Worm (Caenorhabditis elegans) whole organism, late embryonic: ENCODE measurements around the gene Y39A1A.31.

Experiments used
- K09A11.1 ChIP-seq: sonication (generic microtip); optimal IDR thresholded peaks from 2 replicates; lab custom pipeline; 2017; ENCODE audit warnings: antibody characterized with exemption, mild to moderate bottlenecking, missing genetic modification characterization, missing compliant biosample characterization; ENCODE audit not compliant: insufficient read depth
- ama-1 ChIP-seq: fragments of 150-350 bp; optimal IDR thresholded peaks from 2 replicates; lab custom pipeline; 2014
- ceh-24 ChIP-seq: sonication (generic microtip); optimal IDR thresholded peaks from 2 replicates; lab custom pipeline; 2016; ENCODE audit warnings: mild to moderate bottlenecking, missing genetic modification characterization, missing compliant biosample characterization
- che-1 ChIP-seq: sonication (generic microtip); optimal IDR thresholded peaks from 2 replicates; lab custom pipeline; 2016; ENCODE audit warnings: mild to moderate bottlenecking, missing genetic modification characterization, missing compliant biosample characterization
- elt-2 ChIP-seq: sonication (generic microtip); optimal IDR thresholded peaks from 2 replicates; lab custom pipeline; 2016; ENCODE audit warnings: missing genetic modification reagents, missing genetic modification characterization, missing compliant biosample characterization
- fkh-10 ChIP-seq: fragments of 150-350 bp; optimal IDR thresholded peaks from 2 replicates; lab custom pipeline; 2014; ENCODE audit warnings: missing biosample characterization, missing genetic modification reagents, missing genetic modification characterization
- gmeb-2 ChIP-seq: sonication (generic microtip); optimal IDR thresholded peaks from 2 replicates; lab custom pipeline; 2016; ENCODE audit warnings: missing genetic modification characterization, inconsistent platforms, missing compliant biosample characterization
- hlh-30 ChIP-seq: sonication (generic microtip); optimal IDR thresholded peaks from 2 replicates; lab custom pipeline; 2017; ENCODE audit warnings: antibody characterized with exemption, missing genetic modification characterization, missing compliant biosample characterization; ENCODE audit not compliant: insufficient read depth
- hlh-6 ChIP-seq: sonication (generic microtip); optimal IDR thresholded peaks from 2 replicates; lab custom pipeline; 2016; ENCODE audit warnings: missing genotype, missing genetic modification characterization, missing compliant biosample characterization
- pha-4 ChIP-seq: fragments of 150-350 bp; optimal IDR thresholded peaks from 2 replicates; lab custom pipeline; 2018; ENCODE audit warnings: missing biosample characterization, missing genetic modification reagents, missing genetic modification characterization
- tbx-2 ChIP-seq: sonication (generic microtip); optimal IDR thresholded peaks from 2 replicates; lab custom pipeline; 2016; ENCODE audit warnings: missing genetic modification characterization, missing compliant biosample characterization

- TF ChIP-seq gmeb-2 (tag; lab: Kevin White, UChicago), result no peak
- TF ChIP-seq ama-1 (lab: Kevin White, UChicago), result no peak
- TF ChIP-seq fkh-10 (GFP tag; lab: Kevin White, UChicago), result no peak
- TF ChIP-seq tbx-2, result no peak
- no peak for TF ChIP-seq hlh-30 (tag; lab: Kevin White, UChicago)
- TF ChIP-seq pha-4 (tag; lab: Kevin White, UChicago), result no peak
- TF ChIP-seq elt-2 (tag; lab: Kevin White, UChicago), result no peak
- no peak for TF ChIP-seq hlh-6 (tag; lab: Kevin White, UChicago)
- no peak for TF ChIP-seq K09A11.1 (tag; lab: Kevin White, UChicago)
- TF ChIP-seq che-1, result no peak
- no peak for TF ChIP-seq ceh-24 (tag; lab: Kevin White, UChicago)
These were observed 35.5 kb downstream of the Y39A1A.31 start for ce11 chrIII:10653479-10653878.
